Worm (Caenorhabditis elegans): ENCODE measurements around the gene W09H1.4.

ce11 chrII:13142372-13142771 is 41.0 kb upstream of the W09H1.4 start:
- TF ChIP-seq egl-44 (GFP tag; IDR thresholded peaks at IDR 0.05) (no peak), aptf-2 (GFP tag; conservative IDR thresholded peaks at IDR 0.05) (no peak), let-607 (tag; optimal IDR thresholded peaks at IDR 0.05) (no peak), ztf-22 (GFP tag; optimal IDR thresholded peaks at IDR 0.05) (no peak), F49E8.2 (tag; optimal IDR thresholded peaks at IDR 0.05; ENCODE audit: insufficient read depth) (no peak), pha-4 (tag; optimal IDR thresholded peaks at IDR 0.05) (no peak), somi-1 (GFP tag; optimal IDR thresholded peaks at IDR 0.05) (no peak)

All from whole organism, young adult.